Fruit fly (Drosophila melanogaster) whole organism, larva: Measurements from ENCODE around the gene CG31121.
A peak's percentile ranks its signal among the peaks of the same experiment; 100 is the strongest.

Experiments used
- noc ChIP-seq: fragments of 200-800 bp; sonication (Bioruptor generic); optimal IDR thresholded peaks from 3 replicates; lab custom pipeline; 2019; ENCODE audit warnings: missing biosample characterization, mild to moderate bottlenecking, missing genetic modification characterization, moderate library complexity

The CG31121 gene

dm6 chr3R:24893320-24893955 lies 967 bp downstream of the CG31121 start:
- peak; percentile 91 for TF ChIP-seq noc

- peak; percentile 21 for TF ChIP-seq noc
These were observed 3.5 kb downstream of the CG31121 start for dm6 chr3R:24890919-24891318.

DNA sequence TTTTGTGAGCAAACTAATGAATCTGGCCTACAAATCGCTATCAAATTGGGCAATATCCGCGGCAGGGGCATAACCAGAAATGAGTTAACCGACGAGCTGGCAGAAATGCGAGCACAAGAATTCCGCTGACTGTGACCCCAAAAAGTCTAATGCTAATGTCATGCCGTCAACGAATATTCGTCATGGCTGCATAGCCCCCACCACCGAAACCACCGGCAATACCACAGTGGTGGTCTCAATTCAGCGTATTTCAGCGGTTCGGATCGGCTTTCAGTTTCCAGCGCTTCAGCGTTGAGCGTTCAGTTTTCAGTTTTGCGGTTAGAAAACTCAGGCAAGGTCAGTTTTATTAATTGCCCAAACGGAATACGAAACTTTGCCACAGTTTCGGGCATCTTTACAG lies 4.2 kb downstream of the CG31121 start:
- TF ChIP-seq noc = no peak

dm6 chr3R:24889303-24889892 lies 5.0 kb downstream of the CG31121 start:
- no peak for TF ChIP-seq noc

dm6 chr3R:24888418-24888817 lies 6.0 kb downstream of the CG31121 start:
- no peak for TF ChIP-seq noc

DNA sequence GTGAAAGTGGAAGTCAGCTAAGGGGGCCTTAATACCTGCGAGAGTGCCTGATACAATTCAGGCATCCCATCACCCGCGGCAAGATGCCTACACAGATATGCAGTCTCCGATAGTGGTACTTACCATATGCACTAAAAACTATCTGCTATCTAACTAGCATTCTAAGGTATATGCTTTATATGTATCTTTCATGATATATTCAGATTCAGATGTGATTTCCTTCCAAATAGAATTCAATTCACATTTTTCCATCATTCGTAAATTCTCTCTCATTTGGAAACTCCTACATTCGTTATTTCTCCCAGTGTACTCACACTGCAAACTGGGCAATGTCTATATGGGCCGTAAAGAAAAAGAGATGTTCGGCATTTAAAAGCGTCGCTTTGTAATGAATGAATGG lies 7.9 kb downstream of the CG31121 start:
- no peak for TF ChIP-seq noc

DNA sequence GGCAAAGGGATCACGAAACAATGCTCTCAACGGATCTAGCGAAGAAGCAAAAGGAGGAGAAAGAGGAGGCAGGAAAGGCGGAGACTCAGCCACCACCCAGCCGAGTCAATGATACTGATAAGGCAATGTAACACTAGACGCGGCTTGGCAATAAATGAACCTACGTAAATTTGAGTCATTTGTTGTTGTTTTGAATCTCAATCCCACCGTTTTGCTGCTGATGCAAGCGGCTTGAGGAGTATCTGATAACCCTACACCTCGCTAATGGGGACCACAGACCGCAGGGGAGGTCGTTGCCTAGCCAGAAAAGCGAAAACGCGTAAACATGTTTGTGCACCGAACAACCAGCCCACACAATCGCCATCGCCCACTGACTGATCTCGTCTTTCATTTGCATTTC lies 15.8 kb downstream of the CG31121 start:
- TF ChIP-seq noc = no peak

dm6 chr3R:24876843-24877457 lies 17.5 kb downstream of the CG31121 start, which contains the start of the genes CG11089 and CG31381:
Gene CG11089, plus strand, starts transcription at chr3R:24877045.
Gene CG31381, plus strand, starts transcription at chr3R:24877045.
- TF ChIP-seq noc = no peak

dm6 chr3R:24875939-24876842 lies 18.2 kb downstream of the CG31121 start, which contains the start of gene CG3744:
Gene CG3744, minus strand, starts transcription at chr3R:24876654.
- peak; percentile 41 for TF ChIP-seq noc

DNA sequence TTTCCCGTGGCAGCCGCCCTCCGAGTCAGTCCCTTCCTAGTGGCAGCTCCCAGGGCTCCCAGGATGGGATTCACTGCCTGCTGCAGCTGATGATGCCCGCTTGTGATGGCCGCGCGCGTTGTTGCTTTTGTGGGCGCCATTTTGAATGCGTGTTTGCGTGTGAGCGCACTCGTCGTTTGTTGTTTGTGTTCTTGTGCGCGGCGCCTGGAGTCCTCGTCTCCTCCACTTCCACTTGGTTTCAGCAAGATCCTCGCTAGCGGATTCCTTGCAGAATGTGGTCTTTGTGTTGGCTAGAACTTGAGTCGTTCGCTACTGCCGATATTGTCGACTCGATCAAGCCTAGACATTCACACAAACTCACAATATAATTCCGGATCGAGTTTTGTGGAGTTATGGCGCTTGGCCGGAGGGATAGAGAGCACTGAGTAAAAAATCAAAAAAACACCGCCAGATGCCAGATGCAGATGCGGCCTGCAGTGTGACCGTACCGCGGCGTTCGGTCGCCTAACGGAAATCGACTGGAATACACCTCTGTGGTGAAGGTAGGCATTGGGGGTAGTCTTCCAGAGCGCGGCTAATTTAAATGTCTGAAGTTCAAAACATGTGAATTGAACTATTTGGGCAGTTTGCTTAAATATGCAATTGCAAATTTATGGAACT lies 23.9 kb downstream of the CG31121 start, which contains the start of gene CycB3:
Gene CycB3 (minus strand): TSS at position 428 of the 660 bp plus-strand sequence.
- no peak for TF ChIP-seq noc

DNA sequence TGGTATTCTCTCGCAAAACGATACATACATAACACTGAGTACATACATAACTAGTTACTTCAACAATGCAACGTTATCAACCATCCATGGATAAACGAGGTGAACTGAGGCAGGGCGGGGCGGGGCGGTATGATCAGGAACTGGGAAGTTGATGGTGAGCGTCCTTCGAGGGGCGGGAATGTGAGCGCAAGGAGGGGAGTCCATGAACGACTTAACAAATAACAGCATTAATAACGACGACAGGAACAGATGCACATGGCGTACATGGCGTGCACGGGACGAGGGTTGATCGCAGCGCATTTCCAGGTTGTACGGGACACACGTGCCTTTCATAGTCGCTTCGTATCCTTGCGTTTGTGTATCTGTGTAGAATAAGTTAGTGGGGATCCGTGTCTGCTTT lies 26.4 kb downstream of the CG31121 start:
- no peak for TF ChIP-seq noc

DNA sequence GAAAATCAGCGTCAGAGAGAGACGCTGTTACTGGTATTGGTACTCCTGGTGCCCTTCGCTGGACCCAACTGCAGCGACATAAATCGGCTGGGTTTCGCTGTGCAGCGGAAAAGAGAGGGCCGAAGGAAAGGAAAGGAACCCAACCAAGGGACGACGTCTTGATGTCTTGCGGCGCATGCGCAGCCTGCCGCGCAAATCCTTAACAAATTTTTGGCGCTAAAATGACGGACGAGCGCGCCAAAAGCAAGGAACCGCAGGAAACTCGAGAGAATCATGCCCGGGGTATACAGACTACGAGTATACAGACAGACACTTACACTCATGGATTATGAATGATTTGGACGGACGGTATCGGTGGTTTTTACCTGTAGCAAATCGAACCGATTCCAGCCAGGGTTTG lies 27.4 kb downstream of the CG31121 start:
- TF ChIP-seq noc = no peak

- peak; percentile 83 for TF ChIP-seq noc
These were observed 29.5 kb downstream of the CG31121 start, which contains the start of the genes Srg1 and Elal for dm6 chr3R:24864719-24865400. Gene Srg1, minus strand, starts transcription at chr3R:24864732. Gene Elal, plus strand, starts transcription at chr3R:24865350.

- no peak for TF ChIP-seq noc
These were observed 30.5 kb downstream of the CG31121 start for dm6 chr3R:24863894-24864293.

DNA sequence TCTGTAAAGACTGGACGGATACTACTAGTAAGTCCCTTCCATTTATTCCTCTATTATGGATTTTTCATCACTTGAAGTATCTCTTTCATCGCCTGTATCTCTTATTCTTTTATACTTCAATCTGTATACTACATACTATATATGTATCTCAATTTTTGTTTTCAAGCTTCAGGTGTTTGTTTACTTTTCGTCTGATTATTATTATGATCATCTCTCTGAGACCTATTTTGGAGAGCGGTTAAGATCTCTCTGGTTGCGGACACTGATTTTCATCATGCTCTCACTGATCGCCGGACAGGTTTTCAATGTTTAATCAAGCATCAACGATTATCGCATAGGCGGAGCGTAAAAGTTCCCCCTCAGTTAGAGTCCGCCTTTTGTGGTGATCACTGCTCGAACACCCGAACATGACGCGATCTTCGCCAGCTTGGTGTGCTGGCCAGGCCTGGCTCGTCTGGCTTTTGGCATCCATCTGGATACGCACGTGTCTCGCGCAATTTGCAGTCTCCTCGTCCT lies 31.8 kb downstream of the CG31121 start, which contains the start of gene CG7016:
Gene CG7016 (plus strand): TSS at position 358 of the 516 bp plus-strand sequence.
- TF ChIP-seq noc = no peak
